Fruit fly (Drosophila melanogaster): Measurements from ENCODE around the gene lsn.

lsn gene

dm6 chr3R:21871348-21871940 lies 6.5 kb downstream of the lsn start:
- TF ChIP-seq CG32121 (GFP tag; IDR thresholded peaks at IDR 0.05) (no peak), fd96Ca (GFP tag; IDR thresholded peaks at IDR 0.05) (no peak), EcR (GFP tag; optimal IDR thresholded peaks at IDR 0.05) (no peak), CG14655 (GFP tag; optimal IDR thresholded peaks at IDR 0.05) (no peak), gl (tag; optimal IDR thresholded peaks at IDR 0.05) (no peak), CG8159 (tag; optimal IDR thresholded peaks at IDR 0.05) (no peak), CG4496 (GFP tag; IDR thresholded peaks at IDR 0.05) (no peak), Ets98B (GFP tag; IDR thresholded peaks at IDR 0.05) (no peak), Snoo (tag; optimal IDR thresholded peaks at IDR 0.05) (no peak), CG10348 (GFP tag; IDR thresholded peaks at IDR 0.05) (no peak), CG9948 (tag; optimal IDR thresholded peaks at IDR 0.05) (no peak), CG8301 (tag; optimal IDR thresholded peaks at IDR 0.05) (no peak), CG34367 (tag; optimal IDR thresholded peaks at IDR 0.05) (no peak), D1 (tag; optimal IDR thresholded peaks at IDR 0.05) (no peak), Pif1A (GFP tag; optimal IDR thresholded peaks at IDR 0.05) (no peak), CG12605 (GFP tag; IDR thresholded peaks at IDR 0.05) (no peak), Pif1B (GFP tag; optimal IDR thresholded peaks at IDR 0.05) (no peak), CG15710 (tag; optimal IDR thresholded peaks at IDR 0.05) (no peak)

dm6 chr3R:21873439-21873838 lies 8.5 kb downstream of the lsn start, which contains the start of gene CG31178:
CG31178 (plus strand) TSS chr3R:21873739.
- TF ChIP-seq CG17806 (tag; optimal IDR thresholded peaks at IDR 0.05) = no peak
- TF ChIP-seq Snoo (tag; optimal IDR thresholded peaks at IDR 0.05) = no peak
- TF ChIP-seq CG13204 (GFP tag; optimal IDR thresholded peaks at IDR 0.05) = no peak
- no peak for TF ChIP-seq CG15710 (tag; optimal IDR thresholded peaks at IDR 0.05)

dm6 chr3R:21874982-21875466 lies 10.1 kb downstream of the lsn start, which contains the start of gene CG6656:
CG6656 (plus strand) TSS chr3R:21875293.
- TF ChIP-seq rn (GFP tag; IDR thresholded peaks at IDR 0.05) (no peak), CG17806 (tag; optimal IDR thresholded peaks at IDR 0.05) (no peak), CG8159 (tag; optimal IDR thresholded peaks at IDR 0.05) (peak; percentile 28), CG14655 (GFP tag; optimal IDR thresholded peaks at IDR 0.05) (no peak), Pif1B (GFP tag; optimal IDR thresholded peaks at IDR 0.05) (no peak), fd96Ca (GFP tag; IDR thresholded peaks at IDR 0.05) (peak; percentile 45; the same call in 1 of the 3 replicates), CG9948 (tag; optimal IDR thresholded peaks at IDR 0.05) (no peak), EcR (GFP tag; optimal IDR thresholded peaks at IDR 0.05) (peak; percentile 86), Snoo (tag; optimal IDR thresholded peaks at IDR 0.05) (peak; percentile 47), CG12605 (GFP tag; IDR thresholded peaks at IDR 0.05) (peak; percentile 74; the same call in 1 of the 2 replicates), gl (tag; optimal IDR thresholded peaks at IDR 0.05) (no peak), CG34367 (tag; optimal IDR thresholded peaks at IDR 0.05) (no peak), CG32121 (GFP tag; IDR thresholded peaks at IDR 0.05) (peak; percentile 67), CG4496 (GFP tag; IDR thresholded peaks at IDR 0.05) (peak; percentile 61; the same call in 2 of the 3 replicates), CG8301 (tag; optimal IDR thresholded peaks at IDR 0.05) (no peak), Pif1A (GFP tag; optimal IDR thresholded peaks at IDR 0.05) (peak; percentile 29), Ets98B (GFP tag; IDR thresholded peaks at IDR 0.05) (peak; percentile 81; the same call in 1 of the 2 replicates), CG15710 (tag; optimal IDR thresholded peaks at IDR 0.05) (peak; percentile 11), CG10348 (GFP tag; IDR thresholded peaks at IDR 0.05) (no peak), CG13204 (GFP tag; optimal IDR thresholded peaks at IDR 0.05) (peak; percentile 26), D1 (tag; optimal IDR thresholded peaks at IDR 0.05) (no peak)

dm6 chr3R:21877636-21878035 lies 12.7 kb downstream of the lsn start, which contains the start of gene P5CDh2:
P5CDh2 (plus strand) TSS chr3R:21877936.
- TF ChIP-seq Pif1B (GFP tag; optimal IDR thresholded peaks at IDR 0.05) (no peak), CG8159 (tag; optimal IDR thresholded peaks at IDR 0.05) (no peak), D1 (tag; optimal IDR thresholded peaks at IDR 0.05) (no peak), CG32121 (GFP tag; IDR thresholded peaks at IDR 0.05) (no peak), Ets98B (GFP tag; IDR thresholded peaks at IDR 0.05) (no peak), CG15710 (tag; optimal IDR thresholded peaks at IDR 0.05) (no peak), fd96Ca (GFP tag; IDR thresholded peaks at IDR 0.05) (no peak), CG13204 (GFP tag; optimal IDR thresholded peaks at IDR 0.05) (no peak), EcR (GFP tag; optimal IDR thresholded peaks at IDR 0.05) (no peak), CG34367 (tag; optimal IDR thresholded peaks at IDR 0.05) (no peak), CG10348 (GFP tag; IDR thresholded peaks at IDR 0.05) (no peak), CG12605 (GFP tag; IDR thresholded peaks at IDR 0.05) (no peak), rn (GFP tag; IDR thresholded peaks at IDR 0.05) (no peak), Snoo (tag; optimal IDR thresholded peaks at IDR 0.05) (no peak), CG14655 (GFP tag; optimal IDR thresholded peaks at IDR 0.05) (no peak), CG17806 (tag; optimal IDR thresholded peaks at IDR 0.05) (no peak), Pif1A (GFP tag; optimal IDR thresholded peaks at IDR 0.05) (no peak)

- TF ChIP-seq CG4496 (GFP tag; IDR thresholded peaks at IDR 0.05) = no peak
- no peak for TF ChIP-seq EcR (GFP tag; optimal IDR thresholded peaks at IDR 0.05)
- TF ChIP-seq CG34367 (tag; optimal IDR thresholded peaks at IDR 0.05) = no peak
- TF ChIP-seq CG9948 (tag; optimal IDR thresholded peaks at IDR 0.05) = no peak
- TF ChIP-seq CG14655 (GFP tag; optimal IDR thresholded peaks at IDR 0.05) = no peak
- no peak for TF ChIP-seq Pif1B (GFP tag; optimal IDR thresholded peaks at IDR 0.05)
- TF ChIP-seq CG17806 (tag; optimal IDR thresholded peaks at IDR 0.05) = no peak
- no peak for TF ChIP-seq Snoo (tag; optimal IDR thresholded peaks at IDR 0.05)
- no peak for TF ChIP-seq CG15710 (tag; optimal IDR thresholded peaks at IDR 0.05)
- no peak for TF ChIP-seq CG32121 (GFP tag; IDR thresholded peaks at IDR 0.05)
- no peak for TF ChIP-seq fd96Ca (GFP tag; IDR thresholded peaks at IDR 0.05)
- TF ChIP-seq CG10348 (GFP tag; IDR thresholded peaks at IDR 0.05) = no peak
- TF ChIP-seq CG8301 (tag; optimal IDR thresholded peaks at IDR 0.05) = no peak
These were observed 13.5 kb downstream of the lsn start, which contains the start of gene CG34148 for dm6 chr3R:21878473-21878872. CG34148 (minus strand) TSS chr3R:21878686.
